Worm (Caenorhabditis elegans) whole organism, L3 larva: ENCODE measurements around the gene srh-113.

Experiments used
- aly-2 ChIP-seq: fragments of 150-350 bp; optimal IDR thresholded peaks from 2 replicates; lab custom pipeline; 2014; ENCODE audit warnings: missing biosample characterization, missing genetic modification characterization
- egl-5 ChIP-seq: fragments of 150-350 bp; optimal IDR thresholded peaks from 2 replicates; lab custom pipeline; 2017; ENCODE audit warnings: missing biosample characterization, missing genetic modification reagents, missing genetic modification characterization, inconsistent platforms
- fkh-10 ChIP-seq: sonication (generic microtip); optimal IDR thresholded peaks from 2 replicates; lab custom pipeline; 2017; ENCODE audit warnings: missing biosample characterization, missing genetic modification reagents, missing genetic modification characterization
- hmg-11 ChIP-seq: sonication (generic microtip); optimal IDR thresholded peaks from 2 replicates; lab custom pipeline; 2016; ENCODE audit warnings: missing genetic modification characterization, missing compliant biosample characterization
- nhr-237 ChIP-seq: fragments of 150-350 bp; optimal IDR thresholded peaks from 2 replicates; lab custom pipeline; 2014; ENCODE audit warnings: missing biosample characterization, missing genetic modification characterization
- pqm-1 ChIP-seq: fragments of 150-350 bp; optimal IDR thresholded peaks from 2 replicates; lab custom pipeline; 2017; ENCODE audit warnings: missing biosample characterization, missing genetic modification characterization, inconsistent platforms
- unc-39 ChIP-seq: sonication (generic microtip); optimal IDR thresholded peaks from 4 replicates; lab custom pipeline; 2017; ENCODE audit warnings: missing biosample characterization, missing genetic modification characterization
- ztf-4 ChIP-seq: fragments of 150-350 bp; optimal IDR thresholded peaks from 2 replicates; lab custom pipeline; 2014; ENCODE audit warnings: missing biosample characterization, missing genetic modification characterization

ce11 chrV:17217690-17218089 lies 4.8 kb downstream of the srh-113 start, which contains the start of gene srbc-62:
- TF ChIP-seq pqm-1 (tag; lab: Kevin White, UChicago) (no peak), aly-2 (tag; lab: Kevin White, UChicago) (no peak), fkh-10 (no peak), hmg-11 (tag; lab: Kevin White, UChicago) (no peak), ztf-4 (no peak), unc-39 (no peak), nhr-237 (tag; lab: Kevin White, UChicago) (no peak), egl-5 (tag; lab: Kevin White, UChicago) (no peak)
